Worm (Caenorhabditis elegans): ENCODE data around the gene C18G1.1.
A peak's percentile ranks its signal among the peaks of the same experiment; 100 is the strongest.

C18G1.1 gene

ce11 chrV:4823683-4824391 is 46.1 kb downstream of the C18G1.1 start:
- no peak for TF ChIP-seq sptf-2 (GFP tag; optimal IDR thresholded peaks at IDR 0.05)
- no peak for TF ChIP-seq nfya-2 (GFP tag; IDR thresholded peaks at IDR 0.05)
- TF ChIP-seq egrh-3 (GFP tag; IDR thresholded peaks at IDR 0.05): no peak
- 0 out of 2 replicates have a peak, but pooled peaks have one; percentile 31 for TF ChIP-seq Y53G8AR.9 (GFP tag; conservative IDR thresholded peaks at IDR 0.05)
- TF ChIP-seq ama-1 (optimal IDR thresholded peaks at IDR 0.05): peak; percentile 80
- TF ChIP-seq ama-1 (GFP tag; optimal IDR thresholded peaks at IDR 0.05): peak; percentile 18 to 62
- no peak for TF ChIP-seq mxl-1 (tag; optimal IDR thresholded peaks at IDR 0.05)
- peak; percentile 25 for TF ChIP-seq attf-5 (GFP tag; optimal IDR thresholded peaks at IDR 0.05)
- no peak for TF ChIP-seq him-1 (tag; optimal IDR thresholded peaks at IDR 0.05)
- TF ChIP-seq F49E8.2 (tag; optimal IDR thresholded peaks at IDR 0.05; ENCODE audit: insufficient read depth): peak; percentile 14
- no peak for TF ChIP-seq snpc-1.1 (tag; optimal IDR thresholded peaks at IDR 0.05; ENCODE audit: insufficient read depth)
- no peak; the same call in 1 of the 2 replicates for TF ChIP-seq hmg-1.2 (GFP tag; IDR thresholded peaks at IDR 0.05)
- 0 out of 2 replicates have a peak, but pooled peaks have one; percentile 31 for TF ChIP-seq K11D2.4 (GFP tag; IDR thresholded peaks at IDR 0.05)
- no peak for TF ChIP-seq mel-28 (tag; optimal IDR thresholded peaks at IDR 0.05; ENCODE audit: borderline replicate concordance)
- no peak for TF ChIP-seq nhr-179 (tag; optimal IDR thresholded peaks at IDR 0.05)
- no peak for TF ChIP-seq pha-4 (tag; optimal IDR thresholded peaks at IDR 0.05)
- TF ChIP-seq chd-7 (tag; optimal IDR thresholded peaks at IDR 0.05): peak; percentile 69
- peak; percentile 56 for TF ChIP-seq lin-26 (GFP tag; IDR thresholded peaks at IDR 0.05)
- TF ChIP-seq gei-17 (GFP tag; optimal IDR thresholded peaks at IDR 0.05): peak; percentile 69
- TF ChIP-seq nhr-80 (tag; optimal IDR thresholded peaks at IDR 0.05): no peak
- TF ChIP-seq ztf-26 (tag; optimal IDR thresholded peaks at IDR 0.05): peak; percentile 92
- peak; percentile 89 for TF ChIP-seq repo-1 (tag; optimal IDR thresholded peaks at IDR 0.05)
- TF ChIP-seq ceh-40 (GFP tag; IDR thresholded peaks at IDR 0.05): 0 out of 2 replicates have a peak, but pooled peaks have one; percentile 36
- no peak for TF ChIP-seq zfh-2 (GFP tag; conservative IDR thresholded peaks at IDR 0.05)
- no peak for TF ChIP-seq nfya-1 (tag; optimal IDR thresholded peaks at IDR 0.05; ENCODE audit: borderline replicate concordance, insufficient read depth)
- peak; percentile 11; the same call in 1 of the 2 replicates for TF ChIP-seq mcd-1 (GFP tag; IDR thresholded peaks at IDR 0.05)
- no peak for TF ChIP-seq ztf-22 (GFP tag; optimal IDR thresholded peaks at IDR 0.05)
- TF ChIP-seq bed-1 (GFP tag; IDR thresholded peaks at IDR 0.05): no peak
- no peak for TF ChIP-seq ztf-25 (GFP tag; IDR thresholded peaks at IDR 0.05)
- peak; percentile 85 for TF ChIP-seq ceh-79 (tag; optimal IDR thresholded peaks at IDR 0.05)
- TF ChIP-seq madf-10 (tag; optimal IDR thresholded peaks at IDR 0.05): peak; percentile 31
- TF ChIP-seq ztf-6 (GFP tag; IDR thresholded peaks at IDR 0.05): no peak
- no peak for TF ChIP-seq F23B12.7 (tag; optimal IDR thresholded peaks at IDR 0.05; ENCODE audit: insufficient read depth)
- no peak for TF ChIP-seq rpc-1 (optimal IDR thresholded peaks at IDR 0.05)
- TF ChIP-seq rpc-1 (tag; optimal IDR thresholded peaks at IDR 0.05): no peak
- no peak for TF ChIP-seq D2030.7 (GFP tag; IDR thresholded peaks at IDR 0.05)
- TF ChIP-seq unc-130 (GFP tag; optimal IDR thresholded peaks at IDR 0.05): peak; percentile 13
- no peak for TF ChIP-seq F37B4.10 (GFP tag; IDR thresholded peaks at IDR 0.05)
- TF ChIP-seq egl-18 (GFP tag; IDR thresholded peaks at IDR 0.05): no peak
- peak; percentile 33 for TF ChIP-seq ccch-3 (GFP tag; optimal IDR thresholded peaks at IDR 0.05)
- TF ChIP-seq B0019.2 (GFP tag; conservative IDR thresholded peaks at IDR 0.05): no peak
- no peak for TF ChIP-seq ztf-18 (tag; optimal IDR thresholded peaks at IDR 0.05)
- TF ChIP-seq sdz-38 (tag; optimal IDR thresholded peaks at IDR 0.05): no peak
- TF ChIP-seq snpc-3.4 (tag; optimal IDR thresholded peaks at IDR 0.05): no peak
- TF ChIP-seq snpc-4 (GFP tag; optimal IDR thresholded peaks at IDR 0.05): no peak
- peak in 2 of 4 experiments; percentile 30 to 37 for TF ChIP-seq snpc-4 (tag; optimal IDR thresholded peaks at IDR 0.05)
- no peak for TF ChIP-seq rcor-1 (GFP tag; IDR thresholded peaks at IDR 0.05)
- TF ChIP-seq atf-7 (tag; optimal IDR thresholded peaks at IDR 0.05): peak; percentile 87
- TF ChIP-seq xnd-1 (tag; optimal IDR thresholded peaks at IDR 0.05): peak; percentile 34
